Worm (Caenorhabditis elegans) whole organism, young adult: Measurements from ENCODE around the gene icl-1.

Source experiments
- F22D6.2 ChIP-seq: sonication (generic microtip); optimal IDR thresholded peaks from 2 replicates; lab custom pipeline; 2016; ENCODE audit warnings: mild to moderate bottlenecking, missing genetic modification characterization, missing compliant biosample characterization
- F37B4.10 ChIP-seq: fragments of 200-800 bp; sonication (Bioruptor generic); IDR thresholded peaks from 2 replicates; pipeline ENCODE4 v1.3.6; 2022; ENCODE audit warnings: missing genetic modification characterization, missing compliant biosample characterization
- F57A8.1 ChIP-seq: fragments of 200-800 bp; sonication (Bioruptor generic); optimal IDR thresholded peaks from 2 replicates; lab custom pipeline; 2018; ENCODE audit warnings: mild to moderate bottlenecking, missing genetic modification characterization, moderate library complexity, missing compliant biosample characterization
- T07F8.4 ChIP-seq: sonication (generic microtip); optimal IDR thresholded peaks from 2 replicates; lab custom pipeline; 2016; ENCODE audit warnings: mild to moderate bottlenecking, missing genetic modification characterization, moderate library complexity, missing compliant biosample characterization
- Y56A3A.18 ChIP-seq: fragments of 200-800 bp; sonication (Bioruptor generic); IDR thresholded peaks from 2 replicates; pipeline ENCODE4 v1.3.6; 2022; ENCODE audit warnings: missing genetic modification reagents, missing genetic modification characterization, missing compliant biosample characterization
- Y67H2A.10 ChIP-seq: fragments of 200-800 bp; sonication (Bioruptor generic); conservative IDR thresholded peaks from 2 replicates; pipeline ENCODE4 v1.3.6; 2022; ENCODE audit warnings: missing genetic modification reagents, missing genetic modification characterization, missing compliant biosample characterization
- Y79H2A.3 ChIP-seq: fragments of 200-800 bp; sonication (Bioruptor generic); conservative IDR thresholded peaks from 2 replicates; pipeline ENCODE4 v1.3.6; 2022; ENCODE audit warnings: missing genetic modification reagents, missing genetic modification characterization, missing compliant biosample characterization
- aptf-3 ChIP-seq: fragments of 200-800 bp; sonication (Bioruptor generic); IDR thresholded peaks from 2 replicates; pipeline ENCODE4 v1.3.6; 2022; ENCODE audit warnings: missing genetic modification characterization, missing compliant biosample characterization
- athp-1 ChIP-seq: sonication (generic microtip); optimal IDR thresholded peaks from 2 replicates; lab custom pipeline; 2017; ENCODE audit warnings: mild to moderate bottlenecking, missing genetic modification characterization, missing compliant biosample characterization
- bed-2 ChIP-seq: fragments of 200-800 bp; sonication (Bioruptor generic); IDR thresholded peaks from 2 replicates; pipeline ENCODE4 v1.3.6; 2022; ENCODE audit warnings: missing genetic modification reagents, missing genetic modification characterization, missing compliant biosample characterization
- ccch-3 ChIP-seq: fragments of 200-800 bp; sonication (Bioruptor generic); optimal IDR thresholded peaks from 2 replicates; lab custom pipeline; 2018; ENCODE audit warnings: mild to moderate bottlenecking, missing genetic modification characterization, missing compliant biosample characterization
- ceh-58 ChIP-seq: fragments of 200-800 bp; sonication (Bioruptor generic); IDR thresholded peaks from 2 replicates; pipeline ENCODE4 v1.3.6; 2022; ENCODE audit warnings: missing genetic modification characterization, missing compliant biosample characterization
- ceh-91 ChIP-seq: fragments of 200-800 bp; sonication (Bioruptor generic); IDR thresholded peaks from 2 replicates; pipeline ENCODE4 v1.3.6; 2022; ENCODE audit warnings: missing genetic modification reagents, missing genetic modification characterization, missing compliant biosample characterization
- dox-1 ChIP-seq: fragments of 200-800 bp; sonication (Bioruptor generic); IDR thresholded peaks from 2 replicates; pipeline ENCODE4 v1.3.6; 2022; ENCODE audit warnings: missing genetic modification reagents, missing genetic modification characterization, missing compliant biosample characterization
- dpff-1 ChIP-seq: sonication (generic microtip); optimal IDR thresholded peaks from 2 replicates; lab custom pipeline; 2017; ENCODE audit warnings: mild to moderate bottlenecking, missing genetic modification characterization, missing compliant biosample characterization
- efl-1 ChIP-seq: fragments of 150-350 bp; optimal IDR thresholded peaks from 2 replicates; lab custom pipeline; 2014; ENCODE audit warnings: missing biosample characterization, missing genetic modification reagents, missing genetic modification characterization
- gei-17 ChIP-seq: fragments of 200-800 bp; sonication (Bioruptor generic); optimal IDR thresholded peaks from 2 replicates; lab custom pipeline; 2018; ENCODE audit warnings: mild to moderate bottlenecking, missing genetic modification characterization, missing compliant biosample characterization
- hlh-26 ChIP-seq: fragments of 200-800 bp; sonication (Bioruptor generic); conservative IDR thresholded peaks from 2 replicates; pipeline ENCODE4 v1.3.6; 2022; ENCODE audit warnings: missing genetic modification reagents, missing genetic modification characterization, missing compliant biosample characterization
- hmg-1.2 ChIP-seq: fragments of 200-800 bp; sonication (Bioruptor generic); IDR thresholded peaks from 2 replicates; pipeline ENCODE4 v1.3.6; 2022; ENCODE audit warnings: missing genetic modification reagents, missing genetic modification characterization, missing compliant biosample characterization
- hmg-20 ChIP-seq: fragments of 200-800 bp; sonication (Bioruptor generic); IDR thresholded peaks from 2 replicates; pipeline ENCODE4 v1.3.6; 2022; ENCODE audit warnings: missing genetic modification reagents, missing genetic modification characterization, missing compliant biosample characterization
- hrde-1 ChIP-seq: sonication (generic microtip); optimal IDR thresholded peaks from 2 replicates; lab custom pipeline; 2016; ENCODE audit warnings: missing genetic modification characterization, mild to moderate bottlenecking, missing compliant biosample characterization, moderate library complexity, missing genotype, missing genetic modification reagents, borderline replicate concordance
- hsf-1 ChIP-seq: fragments of 200-800 bp; sonication (Bioruptor generic); IDR thresholded peaks from 2 replicates; pipeline ENCODE4 v1.3.6; 2022; ENCODE audit warnings: missing genetic modification reagents, missing genetic modification characterization, missing compliant biosample characterization
- lag-1 ChIP-seq: fragments of 200-800 bp; sonication (Bioruptor generic); IDR thresholded peaks from 2 replicates; pipeline ENCODE4 v1.3.6; 2022; ENCODE audit warnings: missing genetic modification reagents, missing genetic modification characterization, missing compliant biosample characterization
- let-607 ChIP-seq, 2 experiments: fragments of 200-800 bp in 1 of 2; sonication (Bioruptor generic) in 1 of 2; sonication (generic microtip) in 1 of 2; optimal IDR thresholded peaks; 2 replicates each; lab custom pipeline; 2016 to 2018; ENCODE audit warnings: mild to moderate bottlenecking in 2 of 2, missing compliant biosample characterization in 2 of 2, missing genetic modification characterization in 2 of 2, moderate library complexity in 2 of 2, missing genotype in 1 of 2
- lin-26 ChIP-seq: fragments of 200-800 bp; sonication (Bioruptor generic); IDR thresholded peaks from 2 replicates; pipeline ENCODE4 v1.3.6; 2022; ENCODE audit warnings: missing genetic modification reagents, missing genetic modification characterization, missing compliant biosample characterization
- lin-35 ChIP-seq, 3 experiments: fragments of 150-350 bp in 2 of 3; sonication (generic microtip) in 1 of 3; optimal IDR thresholded peaks; 2 replicates each; lab custom pipeline; 2014 to 2018; ENCODE audit warnings: missing biosample characterization in 3 of 3, missing genetic modification characterization in 3 of 3, missing genetic modification reagents in 3 of 3
- lin-40 ChIP-seq: sonication (generic microtip); optimal IDR thresholded peaks from 2 replicates; lab custom pipeline; 2016; ENCODE audit warnings: missing genetic modification characterization, mild to moderate bottlenecking, missing compliant biosample characterization, missing genotype, missing genetic modification reagents
- lsy-27 ChIP-seq: sonication (generic microtip); optimal IDR thresholded peaks from 2 replicates; lab custom pipeline; 2017; ENCODE audit warnings: missing genetic modification characterization, mild to moderate bottlenecking, missing compliant biosample characterization, antibody characterized with exemption, missing genotype, borderline replicate concordance; ENCODE audit not compliant: insufficient read depth
- madf-6 ChIP-seq: fragments of 200-800 bp; sonication (Bioruptor generic); IDR thresholded peaks from 2 replicates; pipeline ENCODE4 v1.3.6; 2022; ENCODE audit warnings: missing genetic modification reagents, missing genetic modification characterization, missing compliant biosample characterization
- mxl-1 ChIP-seq: sonication (generic microtip); optimal IDR thresholded peaks from 2 replicates; lab custom pipeline; 2016; ENCODE audit warnings: missing genetic modification characterization, missing compliant biosample characterization
- nfyb-1 ChIP-seq: fragments of 200-800 bp; sonication (Bioruptor generic); IDR thresholded peaks from 2 replicates; pipeline ENCODE4 v1.3.6; 2022; ENCODE audit warnings: missing genetic modification reagents, missing genetic modification characterization, missing compliant biosample characterization
- nhr-179 ChIP-seq: sonication (generic microtip); optimal IDR thresholded peaks from 2 replicates; lab custom pipeline; 2016; ENCODE audit warnings: mild to moderate bottlenecking, missing genetic modification characterization, missing compliant biosample characterization
- pbrm-1 ChIP-seq: fragments of 200-800 bp; sonication (Bioruptor generic); IDR thresholded peaks from 2 replicates; pipeline ENCODE4 v1.3.6; 2022; ENCODE audit warnings: missing genetic modification reagents, missing genetic modification characterization, missing compliant biosample characterization
- rcor-1 ChIP-seq: fragments of 200-800 bp; sonication (Bioruptor generic); IDR thresholded peaks from 2 replicates; pipeline ENCODE4 v1.3.6; 2022; ENCODE audit warnings: missing genetic modification reagents, missing genetic modification characterization, missing compliant biosample characterization
- rpc-1 ChIP-seq, 2 experiments: fragments of 150-350 bp in 1 of 2; sonication (generic microtip) in 1 of 2; optimal IDR thresholded peaks; 2 replicates each; lab custom pipeline; 2014 to 2018; ENCODE audit warnings: missing biosample characterization in 1 of 2, missing genetic modification characterization in 1 of 2, missing genetic modification reagents in 1 of 2, missing genotype in 1 of 2
- snpc-1.3 ChIP-seq: sonication (generic microtip); optimal IDR thresholded peaks from 2 replicates; lab custom pipeline; 2017; ENCODE audit warnings: missing genetic modification characterization, mild to moderate bottlenecking, missing compliant biosample characterization, antibody characterized with exemption, moderate library complexity, missing genotype, missing genetic modification reagents; ENCODE audit not compliant: insufficient read depth
- snpc-4 ChIP-seq, 5 experiments: fragments of 150-350 bp in 1 of 5; sonication (generic microtip) in 4 of 5; optimal IDR thresholded peaks; 2 replicates each; lab custom pipeline; 2014 to 2018; ENCODE audit warnings: missing genetic modification characterization in 5 of 5, missing biosample characterization in 3 of 5, antibody characterized with exemption in 2 of 5, mild to moderate bottlenecking in 2 of 5, missing compliant biosample characterization in 2 of 5, missing genotype in 2 of 5, moderate library complexity in 2 of 5, missing genetic modification reagents in 1 of 5
- somi-1 ChIP-seq: fragments of 200-800 bp; sonication (Bioruptor generic); optimal IDR thresholded peaks from 2 replicates; lab custom pipeline; 2018; ENCODE audit warnings: mild to moderate bottlenecking, missing genetic modification characterization, missing compliant biosample characterization
- tlf-1 ChIP-seq: fragments of 200-800 bp; sonication (Bioruptor generic); optimal IDR thresholded peaks from 2 replicates; lab custom pipeline; 2018; ENCODE audit warnings: mild to moderate bottlenecking, missing genetic modification characterization, missing compliant biosample characterization
- unc-130 ChIP-seq: sonication (generic microtip); optimal IDR thresholded peaks from 2 replicates; lab custom pipeline; 2016; ENCODE audit warnings: missing genetic modification reagents, missing genetic modification characterization, missing compliant biosample characterization
- unc-62 ChIP-seq: fragments of 150-350 bp; optimal IDR thresholded peaks from 2 replicates; lab custom pipeline; 2014; ENCODE audit warnings: missing biosample characterization, missing genetic modification reagents, missing genetic modification characterization
- zfh-2 ChIP-seq: fragments of 200-800 bp; sonication (Bioruptor generic); conservative IDR thresholded peaks from 2 replicates; pipeline ENCODE4 v1.3.6; 2022; ENCODE audit warnings: missing genetic modification reagents, missing genetic modification characterization, missing compliant biosample characterization
- ztf-22 ChIP-seq: fragments of 200-800 bp; sonication (Bioruptor generic); optimal IDR thresholded peaks from 2 replicates; lab custom pipeline; 2018; ENCODE audit warnings: mild to moderate bottlenecking, missing genetic modification characterization, moderate library complexity, missing compliant biosample characterization
- ztf-25 ChIP-seq: fragments of 200-800 bp; sonication (Bioruptor generic); IDR thresholded peaks from 2 replicates; pipeline ENCODE4 v1.3.6; 2022; ENCODE audit warnings: missing genetic modification reagents, missing genetic modification characterization, missing compliant biosample characterization

icl-1 gene

DNA sequence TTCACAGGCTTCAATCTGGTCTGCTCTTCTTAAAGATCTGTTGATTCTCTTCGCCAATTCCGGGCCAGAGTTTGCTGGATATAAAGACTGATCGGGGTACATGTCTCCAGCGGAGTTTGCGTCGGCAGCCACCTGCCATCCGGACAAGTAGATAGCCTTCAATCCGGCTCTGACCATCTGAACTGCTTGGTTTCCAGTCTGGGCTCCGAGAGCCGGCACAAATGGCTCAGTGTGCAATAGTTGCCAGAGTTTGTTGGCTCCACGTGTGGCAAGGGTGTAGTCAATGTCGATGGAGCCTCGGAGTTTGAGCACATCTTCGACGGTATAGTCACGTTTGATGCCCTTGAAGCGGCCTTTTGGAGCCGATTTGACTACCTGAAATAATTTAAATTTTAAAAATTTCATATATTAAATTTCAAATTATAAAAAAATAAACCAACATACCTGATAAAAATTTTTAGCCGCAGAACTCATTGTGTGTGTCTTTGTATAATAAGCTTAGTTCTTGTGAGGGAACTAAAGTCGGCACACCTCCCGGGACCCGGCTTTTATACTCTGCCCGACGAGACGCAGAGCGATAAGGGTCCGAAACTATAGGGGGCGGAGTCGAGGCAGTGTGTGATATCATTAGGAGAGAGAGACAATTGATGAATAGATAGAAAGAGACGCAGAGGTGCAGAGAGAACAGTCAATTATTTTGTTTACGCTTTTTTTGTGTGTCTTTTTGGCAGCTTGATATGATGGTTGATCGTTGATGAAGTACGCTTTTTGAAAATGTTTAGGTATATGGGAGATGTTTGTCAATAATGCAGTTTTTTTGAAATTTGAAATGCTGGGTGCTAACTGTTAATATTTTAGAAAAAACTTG, at the start of gene icl-1, which contains the start of gene srh-2 (continued):
- no peak for TF ChIP-seq snpc-1.3 (tag; lab: Kevin White, UChicago)
- TF ChIP-seq ztf-22, result no peak
- TF ChIP-seq rcor-1 (GFP tag; lab: Robert Waterston, UW), result 0 out of 2 replicates have a peak, but pooled peaks have one; percentile 36
- peak; percentile 85 for TF ChIP-seq lin-26 (GFP tag; lab: Robert Waterston, UW)
- no peak for TF ChIP-seq F37B4.10 (GFP tag; lab: Robert Waterston, UW)
- 0 out of 2 replicates have a peak, but pooled peaks have one; percentile 46 for TF ChIP-seq ztf-25 (GFP tag; lab: Robert Waterston, UW)
- 0 out of 2 replicates have a peak, but pooled peaks have one; percentile 45 for TF ChIP-seq lag-1 (GFP tag; lab: Robert Waterston, UW)
- TF ChIP-seq unc-62 (GFP tag; lab: Kevin White, UChicago), result no peak
- peak; percentile 28 for TF ChIP-seq F22D6.2 (tag; lab: Kevin White, UChicago)
- TF ChIP-seq pbrm-1, result 0 out of 2 replicates have a peak, but pooled peaks have one; percentile 26
- no peak for TF ChIP-seq F57A8.1
- no peak for TF ChIP-seq lsy-27 (tag; lab: Kevin White, UChicago)
- 0 out of 2 replicates have a peak, but pooled peaks have one; percentile 67 for TF ChIP-seq hlh-26
- TF ChIP-seq Y79H2A.3 (GFP tag; lab: Robert Waterston, UW), result no peak
- TF ChIP-seq hrde-1, result no peak
- TF ChIP-seq dpff-1 (tag; lab: Kevin White, UChicago), result peak; percentile 68
- peak; percentile 61 for TF ChIP-seq athp-1
- peak; percentile 64 for TF ChIP-seq dox-1 (GFP tag; lab: Robert Waterston, UW)
- no peak for TF ChIP-seq unc-130 (GFP tag; lab: Kevin White, UChicago)
- no peak for TF ChIP-seq ceh-91 (GFP tag; lab: Robert Waterston, UW)
- TF ChIP-seq bed-2 (GFP tag; lab: Robert Waterston, UW), result no peak
- TF ChIP-seq efl-1 (GFP tag; lab: Kevin White, UChicago), result no peak
- peak; percentile 21 for TF ChIP-seq tlf-1 (GFP tag; lab: Kevin White, UChicago)
- TF ChIP-seq ceh-58, result no peak
- no peak; the same call in 1 of the 2 replicates for TF ChIP-seq Y56A3A.18 (GFP tag; lab: Robert Waterston, UW)
- TF ChIP-seq hmg-1.2 (GFP tag; lab: Robert Waterston, UW), result peak; percentile 37; the same call in 1 of the 2 replicates
- no peak for TF ChIP-seq somi-1 (GFP tag; lab: Kevin White, UChicago)
- no peak for TF ChIP-seq ccch-3 (GFP tag; lab: Kevin White, UChicago)
- TF ChIP-seq aptf-3 (GFP tag; lab: Robert Waterston, UW), result no peak
- TF ChIP-seq hsf-1 (GFP tag; lab: Robert Waterston, UW), result no peak; the same call in 1 of the 2 replicates
- TF ChIP-seq T07F8.4, result no peak
- no peak for TF ChIP-seq snpc-4 (GFP tag; optimal IDR thresholded peaks at IDR 0.05; lab: Kevin White, UChicago)
- no peak for TF ChIP-seq snpc-4 (tag; optimal IDR thresholded peaks at IDR 0.05; lab: Kevin White, UChicago)
- peak; percentile 18 for TF ChIP-seq lin-40
- TF ChIP-seq madf-6 (GFP tag; lab: Robert Waterston, UW), result no peak
- TF ChIP-seq mxl-1 (tag; lab: Kevin White, UChicago), result no peak
- no peak for TF ChIP-seq lin-35 (GFP tag; optimal IDR thresholded peaks at IDR 0.05; lab: Kevin White, UChicago)
- peak; percentile 35 for TF ChIP-seq gei-17 (GFP tag; lab: Kevin White, UChicago)
- TF ChIP-seq let-607 (tag; optimal IDR thresholded peaks at IDR 0.05; lab: Kevin White, UChicago), result no peak
- TF ChIP-seq rpc-1 (optimal IDR thresholded peaks at IDR 0.05; lab: Kevin White, UChicago), result no peak
- no peak for TF ChIP-seq rpc-1 (tag; optimal IDR thresholded peaks at IDR 0.05; lab: Kevin White, UChicago)
- TF ChIP-seq Y67H2A.10 (GFP tag; lab: Robert Waterston, UW), result no peak
- TF ChIP-seq nhr-179 (tag; lab: Kevin White, UChicago), result no peak
- peak; percentile 68 for TF ChIP-seq nfyb-1
- TF ChIP-seq hmg-20 (GFP tag; lab: Robert Waterston, UW), result no peak
- TF ChIP-seq zfh-2 (GFP tag; lab: Robert Waterston, UW), result peak; percentile 79
